Worm (Caenorhabditis elegans) whole organism, late embryonic: ENCODE data around the gene Y50D4C.6.

Experiments
- ceh-31 ChIP-seq: sonication (generic microtip); optimal IDR thresholded peaks from 2 replicates; lab custom pipeline; 2016; ENCODE audit warnings: missing genetic modification characterization, missing compliant biosample characterization
- ceh-34 ChIP-seq: sonication (generic microtip); optimal IDR thresholded peaks from 2 replicates; lab custom pipeline; 2016; ENCODE audit warnings: mild to moderate bottlenecking, missing genetic modification characterization, missing compliant biosample characterization
- eyg-1 ChIP-seq: sonication (generic microtip); optimal IDR thresholded peaks from 2 replicates; lab custom pipeline; 2016; ENCODE audit warnings: missing genotype, missing genetic modification characterization, missing compliant biosample characterization
- hlh-15 ChIP-seq: sonication (generic microtip); optimal IDR thresholded peaks from 2 replicates; lab custom pipeline; 2016; ENCODE audit warnings: missing genetic modification characterization, missing compliant biosample characterization
- mec-3 ChIP-seq: sonication (generic microtip); optimal IDR thresholded peaks from 2 replicates; lab custom pipeline; 2016; ENCODE audit warnings: borderline replicate concordance, missing genetic modification characterization, missing compliant biosample characterization
- pha-4 ChIP-seq: fragments of 150-350 bp; optimal IDR thresholded peaks from 2 replicates; lab custom pipeline; 2018; ENCODE audit warnings: missing biosample characterization, missing genetic modification reagents, missing genetic modification characterization
- pros-1 ChIP-seq: fragments of 150-350 bp; optimal IDR thresholded peaks from 2 replicates; lab custom pipeline; 2014; ENCODE audit warnings: missing biosample characterization, missing genetic modification reagents, missing genetic modification characterization
- sox-4 ChIP-seq: sonication (generic microtip); optimal IDR thresholded peaks from 2 replicates; lab custom pipeline; 2017; ENCODE audit warnings: mild to moderate bottlenecking, missing genetic modification characterization, inconsistent platforms, missing compliant biosample characterization
- ttx-3 ChIP-seq: sonication (generic microtip); optimal IDR thresholded peaks from 2 replicates; lab custom pipeline; 2016; ENCODE audit warnings: missing genetic modification reagents, missing genetic modification characterization, missing compliant biosample characterization

DNA sequence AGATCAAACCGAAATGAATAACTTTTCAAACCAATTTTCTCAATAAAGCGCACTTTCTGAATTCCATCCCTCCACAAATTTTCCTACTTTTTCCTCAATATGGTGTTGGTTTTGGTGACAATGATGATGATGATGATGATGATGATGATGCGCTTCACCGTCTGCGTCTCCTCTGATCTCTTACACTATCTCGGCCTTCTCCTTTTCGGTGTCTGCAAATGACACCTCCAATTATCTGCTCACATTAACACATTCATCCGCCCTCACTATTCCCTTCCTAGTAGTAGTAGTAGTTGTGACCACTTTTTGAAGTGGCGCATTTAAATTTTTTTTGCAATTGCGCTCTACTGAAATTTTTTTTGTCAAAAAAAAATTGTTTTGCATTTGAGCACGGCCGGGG is 29.0 kb upstream of the Y50D4C.6 start:
- no peak for TF ChIP-seq ttx-3
- no peak for TF ChIP-seq sox-4 (tag; lab: Kevin White, UChicago)
- TF ChIP-seq pros-1 (tag; lab: Kevin White, UChicago): no peak
- no peak for TF ChIP-seq pha-4 (tag; lab: Kevin White, UChicago)
- TF ChIP-seq mec-3 (tag; lab: Kevin White, UChicago): no peak
- TF ChIP-seq ceh-31 (tag; lab: Kevin White, UChicago): peak; percentile 21
- no peak for TF ChIP-seq eyg-1 (tag; lab: Kevin White, UChicago)
- no peak for TF ChIP-seq hlh-15
- TF ChIP-seq ceh-34: no peak
